Fruit fly (Drosophila melanogaster): ENCODE results near the gene CG7988.

Gene CG7988

DNA sequence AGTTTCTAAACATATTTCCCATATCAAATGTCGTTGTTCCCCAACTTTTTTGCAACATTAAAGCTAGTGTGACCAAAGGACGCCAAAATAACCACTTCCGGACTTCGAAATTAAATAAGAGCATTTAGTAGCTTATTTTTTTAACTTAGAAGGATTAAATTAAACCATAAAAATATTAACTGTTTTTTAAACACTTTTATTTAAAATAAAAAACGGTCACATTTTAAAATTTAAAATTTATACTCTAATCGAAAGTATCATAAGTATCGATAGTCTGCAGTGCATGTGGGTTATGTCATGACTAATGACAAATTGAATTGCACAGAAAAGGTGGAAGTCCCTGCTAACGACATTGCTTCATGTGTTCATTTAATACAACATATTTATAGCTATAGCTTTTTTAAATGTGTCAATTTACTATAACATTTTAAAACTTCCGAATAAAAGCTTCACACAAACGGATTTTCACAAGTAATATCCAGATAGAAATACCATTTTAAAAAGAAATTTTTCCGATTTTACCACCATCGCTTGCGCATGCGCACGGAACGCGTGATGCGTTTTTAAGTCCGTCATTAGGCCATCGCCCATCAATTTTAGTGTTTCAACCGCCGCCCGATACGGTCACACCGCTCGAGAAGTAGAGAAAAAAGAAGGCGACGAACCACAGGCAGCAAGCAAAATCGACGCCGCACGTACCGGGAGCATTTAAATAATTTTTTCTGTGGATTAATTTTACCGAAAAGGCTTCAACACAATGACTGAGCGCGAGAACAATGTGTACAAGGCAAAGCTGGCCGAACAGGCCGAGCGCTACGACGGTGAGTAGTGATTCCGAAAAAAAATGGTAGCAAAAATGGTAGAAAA is 22.0 kb downstream of the CG7988 start, which contains the start of the genes CG7156 and 14-3-3epsilon (continued):
- TF ChIP-seq jumu (GFP tag; optimal IDR thresholded peaks at IDR 0.05), result peak; percentile 2
- peak; percentile 57; the same call in 1 of the 2 replicates for TF ChIP-seq MBD-R2 (GFP tag; IDR thresholded peaks at IDR 0.05)
- no peak; the same call in 1 of the 2 replicates for TF ChIP-seq Atf6 (GFP tag; IDR thresholded peaks at IDR 0.05)
- no peak for TF ChIP-seq B-H2 (GFP tag; optimal IDR thresholded peaks at IDR 0.05)
- TF ChIP-seq Opbp (GFP tag; IDR thresholded peaks at IDR 0.05; ENCODE audit: partially characterized antibody), result 0 out of 3 replicates have a peak, but pooled peaks have one; percentile 22
- peak; percentile 92 for TF ChIP-seq CG14710 (tag; optimal IDR thresholded peaks at IDR 0.05)
- TF ChIP-seq Eip74EF (GFP tag; optimal IDR thresholded peaks at IDR 0.05), result peak in 1 of 2 experiments; percentile 22
- TF ChIP-seq insv (GFP tag; optimal IDR thresholded peaks at IDR 0.05), result peak in 1 of 2 experiments; percentile 21
- peak; percentile 63 for TF ChIP-seq CG2712 (tag; optimal IDR thresholded peaks at IDR 0.05)
- TF ChIP-seq bigmax (GFP tag; optimal IDR thresholded peaks at IDR 0.05), result no peak
- no peak for TF ChIP-seq danr (GFP tag; IDR thresholded peaks at IDR 0.05)
- TF ChIP-seq CG32767 (GFP tag; IDR thresholded peaks at IDR 0.05), result peak; percentile 63
- TF ChIP-seq Lhr (GFP tag; optimal IDR thresholded peaks at IDR 0.05), result peak; percentile 92
- TF ChIP-seq bsh (GFP tag; optimal IDR thresholded peaks at IDR 0.05), result peak in 1 of 2 experiments; percentile 65
- peak; percentile 28 for TF ChIP-seq salm (tag; optimal IDR thresholded peaks at IDR 0.05)
- TF ChIP-seq CG7357 (GFP tag; IDR thresholded peaks at IDR 0.05), result no peak
- peak; percentile 2 for TF ChIP-seq CG15696 (tag; optimal IDR thresholded peaks at IDR 0.05)
- TF ChIP-seq NfI (GFP tag; optimal IDR thresholded peaks at IDR 0.05), result peak; percentile 47
- TF ChIP-seq al (GFP tag; IDR thresholded peaks at IDR 0.05), result no peak
- TF ChIP-seq CG12744 (GFP tag; optimal IDR thresholded peaks at IDR 0.05), result no peak
- peak; percentile 82 for TF ChIP-seq phol (tag; optimal IDR thresholded peaks at IDR 0.05)
- peak; percentile 8 for TF ChIP-seq Oli (tag; optimal IDR thresholded peaks at IDR 0.05)
- no peak for TF ChIP-seq CG14965 (GFP tag; optimal IDR thresholded peaks at IDR 0.05; ENCODE audit: borderline replicate concordance)
- peak; percentile 74 for TF ChIP-seq Scr (GFP tag; IDR thresholded peaks at IDR 0.05; ENCODE audit: partially characterized antibody)
- TF ChIP-seq Meics (GFP tag; optimal IDR thresholded peaks at IDR 0.05), result no peak
- no peak for TF ChIP-seq CG6854 (GFP tag; optimal IDR thresholded peaks at IDR 0.05)
- no peak for TF ChIP-seq HLH3B (GFP tag; IDR thresholded peaks at IDR 0.05)
- TF ChIP-seq CG17829 (tag; optimal IDR thresholded peaks at IDR 0.05), result peak; percentile 16
- TF ChIP-seq ham (GFP tag; IDR thresholded peaks at IDR 0.05), result no peak
- TF ChIP-seq CG11560 (tag; IDR thresholded peaks at IDR 0.05), result peak; percentile 50; the same call in 1 of the 3 replicates
- TF ChIP-seq dati (GFP tag; IDR thresholded peaks at IDR 0.05), result no peak
- no peak for TF ChIP-seq org-1 (GFP tag; optimal IDR thresholded peaks at IDR 0.05)
- TF ChIP-seq Aef1 (GFP tag; IDR thresholded peaks at IDR 0.05), result no peak
- no peak for TF ChIP-seq exex (tag; optimal IDR thresholded peaks at IDR 0.05)
- TF ChIP-seq E2f2 (GFP tag; IDR thresholded peaks at IDR 0.05), result peak; percentile 48
- no peak for TF ChIP-seq CG7372 (GFP tag; IDR thresholded peaks at IDR 0.05)
- TF ChIP-seq CG12236 (GFP tag; optimal IDR thresholded peaks at IDR 0.05), result peak; percentile 11
- TF ChIP-seq CG12104 (GFP tag; optimal IDR thresholded peaks at IDR 0.05), result peak; percentile 36
- peak; percentile 49 for TF ChIP-seq dm (GFP tag; optimal IDR thresholded peaks at IDR 0.05)
- no peak for TF ChIP-seq shn (GFP tag; optimal IDR thresholded peaks at IDR 0.05)
- peak; percentile 60 for TF ChIP-seq CG15479 (GFP tag; optimal IDR thresholded peaks at IDR 0.05)
- TF ChIP-seq ato (GFP tag; IDR thresholded peaks at IDR 0.05; ENCODE audit: partially characterized antibody), result no peak; the same call in 1 of the 2 replicates
- no peak for TF ChIP-seq Kr (GFP tag; optimal IDR thresholded peaks at IDR 0.05)
- no peak for TF ChIP-seq CG10431 (GFP tag; optimal IDR thresholded peaks at IDR 0.05)
- peak; percentile 57 for TF ChIP-seq CG12155 (GFP tag; optimal IDR thresholded peaks at IDR 0.05)
- no peak for TF ChIP-seq Ravus (GFP tag; IDR thresholded peaks at IDR 0.05)
- no peak for TF ChIP-seq repo (GFP tag; optimal IDR thresholded peaks at IDR 0.05)
- TF ChIP-seq Hmx (GFP tag; optimal IDR thresholded peaks at IDR 0.05), result peak; percentile 12

All from whole organism, embryonic.